Fruit fly (Drosophila melanogaster) whole organism, embryonic: ENCODE measurements around the gene Cpr12A.

Experiments
- Atf3 ChIP-seq: fragments of 200-800 bp; sonication (Bioruptor generic); optimal IDR thresholded peaks from 3 replicates; lab custom pipeline; 2016; ENCODE audit warnings: missing biosample characterization, missing genetic modification characterization
- CG11247 ChIP-seq: fragments of 200-800 bp; sonication (Bioruptor generic); IDR thresholded peaks from 2 replicates; pipeline ENCODE4 v1.3.6; 2022; ENCODE audit warnings: missing biosample characterization, missing genetic modification characterization
- CG12659 ChIP-seq: fragments of 200-800 bp; sonication (Bioruptor generic); optimal IDR thresholded peaks from 3 replicates; lab custom pipeline; 2017; ENCODE audit warnings: mild to moderate bottlenecking, missing biosample characterization, missing genetic modification reagents, missing genetic modification characterization
- CG12769 ChIP-seq: fragments of 200-800 bp; sonication (Bioruptor generic); optimal IDR thresholded peaks from 2 replicates; lab custom pipeline; 2019; ENCODE audit warnings: missing biosample characterization, mild to moderate bottlenecking, missing genetic modification characterization, moderate library complexity
- CG13123 ChIP-seq: fragments of 200-800 bp; sonication (Bioruptor generic); optimal IDR thresholded peaks from 2 replicates; lab custom pipeline; 2016; ENCODE audit warnings: missing biosample characterization, missing genetic modification characterization
- CG15269 ChIP-seq: fragments of 200-800 bp; sonication (Bioruptor generic); optimal IDR thresholded peaks from 2 replicates; lab custom pipeline; 2018; ENCODE audit warnings: missing biosample characterization, mild to moderate bottlenecking, missing genetic modification characterization, moderate library complexity
- CG15514 ChIP-seq: fragments of 200-800 bp; sonication (Bioruptor generic); optimal IDR thresholded peaks from 3 replicates; lab custom pipeline; 2017; ENCODE audit warnings: missing biosample characterization, missing genetic modification characterization, mild to moderate bottlenecking, moderate library complexity, missing genetic modification reagents
- CG17359 ChIP-seq: fragments of 200-800 bp; sonication (Bioruptor generic); optimal IDR thresholded peaks from 3 replicates; lab custom pipeline; 2018; ENCODE audit warnings: missing biosample characterization, mild to moderate bottlenecking, missing genetic modification characterization, moderate library complexity
- CG18011 ChIP-seq: fragments of 200-800 bp; sonication (Bioruptor generic); optimal IDR thresholded peaks from 2 replicates; lab custom pipeline; 2017; ENCODE audit warnings: missing biosample characterization, missing genetic modification characterization, mild to moderate bottlenecking, moderate library complexity, missing genotype
- CG18619 ChIP-seq: fragments of 200-800 bp; sonication (Bioruptor generic); optimal IDR thresholded peaks from 3 replicates; lab custom pipeline; 2017; ENCODE audit warnings: missing biosample characterization, mild to moderate bottlenecking, missing genetic modification characterization
- CG2678 ChIP-seq: fragments of 200-800 bp; sonication (Bioruptor generic); optimal IDR thresholded peaks from 3 replicates; lab custom pipeline; 2019; ENCODE audit warnings: missing biosample characterization, mild to moderate bottlenecking, missing genetic modification characterization, moderate library complexity
- CG30403 ChIP-seq: fragments of 200-800 bp; sonication (Bioruptor generic); optimal IDR thresholded peaks from 3 replicates; lab custom pipeline; 2016; ENCODE audit warnings: missing biosample characterization, missing genetic modification characterization
- CG3163 ChIP-seq: fragments of 200-800 bp; sonication (Bioruptor generic); optimal IDR thresholded peaks from 3 replicates; lab custom pipeline; 2016; ENCODE audit warnings: missing biosample characterization, missing genetic modification characterization
- CG3407 ChIP-seq: fragments of 200-800 bp; sonication (Bioruptor generic); optimal IDR thresholded peaks from 2 replicates; lab custom pipeline; 2018; ENCODE audit warnings: missing biosample characterization, mild to moderate bottlenecking, missing genetic modification characterization
- CG3847 ChIP-seq: fragments of 200-800 bp; sonication (Bioruptor generic); IDR thresholded peaks from 2 replicates; pipeline ENCODE4 v1.3.6; 2022; ENCODE audit warnings: missing biosample characterization, missing genetic modification characterization
- CG42726 ChIP-seq: fragments of 200-800 bp; sonication (Bioruptor generic); IDR thresholded peaks from 2 replicates; pipeline ENCODE4 v1.3.6; 2022; ENCODE audit warnings: missing biosample characterization, missing genetic modification characterization; ENCODE audit not compliant: partially characterized antibody
- CG4707 ChIP-seq: fragments of 200-800 bp; sonication (Bioruptor generic); optimal IDR thresholded peaks from 2 replicates; lab custom pipeline; 2018; ENCODE audit warnings: missing biosample characterization, mild to moderate bottlenecking, missing genetic modification characterization, moderate library complexity
- CG6175 ChIP-seq: fragments of 200-800 bp; sonication (Bioruptor generic); IDR thresholded peaks from 3 replicates; pipeline ENCODE4 v1.3.6; 2022; ENCODE audit warnings: missing biosample characterization, missing genetic modification characterization
- CG7745 ChIP-seq: fragments of 200-800 bp; sonication (Bioruptor generic); optimal IDR thresholded peaks from 2 replicates; lab custom pipeline; 2018; ENCODE audit warnings: missing biosample characterization, mild to moderate bottlenecking, missing genetic modification characterization, moderate library complexity
- CG8944 ChIP-seq: fragments of 200-800 bp; sonication (Bioruptor generic); optimal IDR thresholded peaks from 3 replicates; lab custom pipeline; 2016; ENCODE audit warnings: missing biosample characterization, missing genetic modification characterization
- D19B ChIP-seq: fragments of 200-800 bp; sonication (Bioruptor generic); optimal IDR thresholded peaks from 2 replicates; lab custom pipeline; 2017; ENCODE audit warnings: missing biosample characterization, mild to moderate bottlenecking, missing genetic modification characterization
- E2f1 ChIP-seq: fragments of 200-800 bp; sonication (Bioruptor generic); IDR thresholded peaks from 2 replicates; pipeline ENCODE4 v1.3.6; 2022; ENCODE audit warnings: missing biosample characterization, missing genetic modification characterization
- Fer3 ChIP-seq: fragments of 200-800 bp; sonication (Bioruptor generic); optimal IDR thresholded peaks from 2 replicates; lab custom pipeline; 2018; ENCODE audit warnings: missing biosample characterization, mild to moderate bottlenecking, missing genetic modification characterization, moderate library complexity
- GATAe ChIP-seq: fragments of 200-800 bp; sonication (Bioruptor generic); conservative IDR thresholded peaks from 2 replicates; pipeline ENCODE4 v1.3.6; 2022; ENCODE audit warnings: missing biosample characterization, missing genetic modification characterization
- Gsc ChIP-seq: fragments of 200-800 bp; sonication (Bioruptor generic); IDR thresholded peaks from 2 replicates; pipeline ENCODE4 v1.3.6; 2022; ENCODE audit warnings: missing biosample characterization, missing genetic modification characterization
- Hr39 ChIP-seq: fragments of >200 bp; optimal IDR thresholded peaks from 2 replicates; lab custom pipeline; 2017
- Lhr ChIP-seq: fragments of 200-800 bp; sonication (Bioruptor generic); optimal IDR thresholded peaks from 3 replicates; lab custom pipeline; 2017; ENCODE audit warnings: mild to moderate bottlenecking, missing biosample characterization, missing genetic modification reagents, missing genetic modification characterization
- Med ChIP-seq: fragments of 200-800 bp; sonication (Bioruptor generic); peaks from one replicate; lab custom pipeline; 2016; ENCODE audit warnings: missing biosample characterization, missing genetic modification characterization, mild to moderate bottlenecking, inconsistent platforms, moderate library complexity
- NC2α ChIP-seq: fragments of 200-800 bp; sonication (Bioruptor generic); optimal IDR thresholded peaks from 2 replicates; lab custom pipeline; 2016; ENCODE audit warnings: missing biosample characterization, missing genetic modification characterization
- Vsx1 ChIP-seq: fragments of 200-800 bp; sonication (Bioruptor generic); optimal IDR thresholded peaks from 2 replicates; lab custom pipeline; 2017; ENCODE audit warnings: missing biosample characterization, mild to moderate bottlenecking, missing genetic modification characterization, missing genetic modification reagents
- ac ChIP-seq: fragments of 200-800 bp; sonication (Bioruptor generic); optimal IDR thresholded peaks from 3 replicates; lab custom pipeline; 2017; ENCODE audit warnings: missing biosample characterization, mild to moderate bottlenecking, missing genetic modification characterization
- ap ChIP-seq: fragments of 200-800 bp; sonication (Bioruptor generic); IDR thresholded peaks from 2 replicates; pipeline ENCODE4 v1.3.6; 2022; ENCODE audit warnings: missing biosample characterization, missing genetic modification characterization
- ara ChIP-seq: fragments of 200-800 bp; sonication (Bioruptor generic); IDR thresholded peaks from 2 replicates; pipeline ENCODE4 v1.3.6; 2022; ENCODE audit warnings: missing biosample characterization, missing genetic modification characterization
- caup ChIP-seq: fragments of 200-800 bp; sonication (Bioruptor generic); optimal IDR thresholded peaks from 3 replicates; lab custom pipeline; 2017; ENCODE audit warnings: missing biosample characterization, mild to moderate bottlenecking, missing genetic modification characterization, moderate library complexity; ENCODE audit not compliant: severe bottlenecking
- chm ChIP-seq: fragments of 200-800 bp; sonication (Bioruptor generic); IDR thresholded peaks from 2 replicates; pipeline ENCODE4 v1.3.6; 2022; ENCODE audit warnings: missing biosample characterization, missing genetic modification characterization
- cwo ChIP-seq: fragments of 200-800 bp; sonication (Bioruptor generic); optimal IDR thresholded peaks from 3 replicates; lab custom pipeline; 2017; ENCODE audit warnings: missing biosample characterization, missing genetic modification characterization, mild to moderate bottlenecking, moderate library complexity, missing genetic modification reagents
- dysf ChIP-seq: fragments of 200-800 bp; sonication (Bioruptor generic); IDR thresholded peaks from 3 replicates; pipeline ENCODE4 v1.3.6; 2022; ENCODE audit warnings: missing biosample characterization, missing genetic modification characterization
- esg ChIP-seq: fragments of 200-800 bp; sonication (Bioruptor generic); conservative IDR thresholded peaks from 2 replicates; pipeline ENCODE4 v1.3.6; 2022; ENCODE audit warnings: missing biosample characterization, missing genetic modification characterization
- eyg ChIP-seq: fragments of 200-800 bp; sonication (Bioruptor generic); optimal IDR thresholded peaks from 3 replicates; lab custom pipeline; 2016; ENCODE audit warnings: missing biosample characterization, missing genetic modification characterization
- gcm ChIP-seq: fragments of 200-800 bp; sonication (Bioruptor generic); optimal IDR thresholded peaks from 2 replicates; lab custom pipeline; 2019; ENCODE audit warnings: missing biosample characterization, mild to moderate bottlenecking, missing genetic modification characterization, moderate library complexity
- hkb ChIP-seq, 2 experiments: fragments of 200-800 bp in 1 of 2; fragments of >200 bp in 1 of 2; sonication (Bioruptor generic) in 1 of 2; IDR thresholded peaks in 1 of 2; optimal IDR thresholded peaks in 1 of 2; 2 replicates each; pipeline versions ENCODE4 v1.3.6 to Lab custom; 2017 to 2022; ENCODE audit warnings: missing biosample characterization in 1 of 2, missing genetic modification characterization in 1 of 2
- ind ChIP-seq: fragments of 200-800 bp; sonication (Bioruptor generic); optimal IDR thresholded peaks from 3 replicates; lab custom pipeline; 2016; ENCODE audit warnings: missing biosample characterization, missing genetic modification characterization
- lola ChIP-seq, 3 experiments: fragments of >200 bp in 2 of 3; fragments of 200-800 bp in 1 of 3; sonication (Bioruptor generic) in 1 of 3; optimal IDR thresholded peaks; 2 replicates each; lab custom pipeline; 2017 to 2019; ENCODE audit warnings: missing biosample characterization in 3 of 3, missing genetic modification characterization in 3 of 3, mild to moderate bottlenecking in 1 of 3, moderate library complexity in 1 of 3
- pzg ChIP-seq: fragments of 200-800 bp; sonication (Bioruptor generic); optimal IDR thresholded peaks from 3 replicates; lab custom pipeline; 2018; ENCODE audit warnings: missing biosample characterization, mild to moderate bottlenecking, missing genetic modification characterization, moderate library complexity
- sd ChIP-seq: fragments of 200-800 bp; sonication (Bioruptor generic); optimal IDR thresholded peaks from 3 replicates; lab custom pipeline; 2018; ENCODE audit warnings: missing biosample characterization, mild to moderate bottlenecking, missing genetic modification characterization, moderate library complexity
- slp2 ChIP-seq: fragments of 200-800 bp; sonication (Bioruptor generic); optimal IDR thresholded peaks from 2 replicates; lab custom pipeline; 2016; ENCODE audit warnings: missing biosample characterization, missing genetic modification characterization
- tgo ChIP-seq: fragments of 200-800 bp; sonication (Bioruptor generic); IDR thresholded peaks from 3 replicates; pipeline ENCODE4 v1.3.6; 2022; ENCODE audit warnings: missing biosample characterization, missing genetic modification characterization
- tio ChIP-seq: fragments of 200-800 bp; sonication (Bioruptor generic); optimal IDR thresholded peaks from 2 replicates; lab custom pipeline; 2017; ENCODE audit warnings: missing biosample characterization, missing genetic modification characterization, inconsistent platforms
- zen ChIP-seq: fragments of 200-800 bp; sonication (Bioruptor generic); optimal IDR thresholded peaks from 3 replicates; lab custom pipeline; 2018; ENCODE audit warnings: missing biosample characterization, mild to moderate bottlenecking, missing genetic modification characterization, moderate library complexity
- zf30C ChIP-seq: fragments of 200-800 bp; sonication (Bioruptor generic); optimal IDR thresholded peaks from 3 replicates; lab custom pipeline; 2018; ENCODE audit warnings: missing biosample characterization, mild to moderate bottlenecking, missing genetic modification characterization

The Cpr12A gene

DNA sequence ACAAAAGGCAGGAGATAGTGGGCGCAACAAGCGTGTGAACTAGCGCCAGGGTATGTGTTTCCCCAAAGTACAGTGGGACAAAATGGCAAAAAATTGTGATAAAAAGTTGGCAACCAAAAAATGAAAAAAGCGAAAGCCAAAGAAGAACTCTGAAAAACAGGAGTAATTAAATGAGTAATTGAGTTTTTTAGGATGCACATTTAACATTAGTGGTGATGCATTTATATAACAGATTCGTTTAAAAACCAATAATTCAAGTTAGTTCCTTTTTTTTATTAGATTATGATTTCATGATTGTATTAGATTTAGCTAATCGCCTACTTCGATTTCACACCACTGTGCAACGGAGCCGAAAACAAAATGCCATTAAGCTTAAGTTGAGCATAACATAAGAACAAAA is 28.9 kb downstream of the Cpr12A start (continued):
- peak; percentile 51 for TF ChIP-seq esg (GFP tag; lab: Robert Waterston, UW)
- no peak for TF ChIP-seq zen (tag; lab: Kevin White, UChicago)
- TF ChIP-seq CG2678 (tag; lab: Kevin White, UChicago): peak; percentile 75
- no peak for TF ChIP-seq eyg (GFP tag; lab: Kevin White, UChicago)
- no peak for TF ChIP-seq CG4707 (GFP tag; lab: Kevin White, UChicago)
- TF ChIP-seq tio (GFP tag; lab: Kevin White, UChicago): peak; percentile 60
- TF ChIP-seq CG18619 (GFP tag; lab: Kevin White, UChicago): peak; percentile 49
- TF ChIP-seq Gsc (GFP tag; lab: Robert Waterston, UW): no peak
- TF ChIP-seq ac (GFP tag; lab: Kevin White, UChicago): no peak
- no peak for TF ChIP-seq hkb (optimal IDR thresholded peaks at IDR 0.05; lab: Kevin White, UChicago)
- TF ChIP-seq hkb (GFP tag; IDR thresholded peaks at IDR 0.05; lab: Robert Waterston, UW): peak; percentile 41; the same call in 1 of the 2 replicates
- no peak for TF ChIP-seq zf30C (GFP tag; lab: Kevin White, UChicago)
- TF ChIP-seq ap (GFP tag; lab: Robert Waterston, UW): 0 out of 2 replicates have a peak, but pooled peaks have one; percentile 18
- TF ChIP-seq CG17359: peak; percentile 47
- no peak for TF ChIP-seq CG7745 (tag; lab: Kevin White, UChicago)
- TF ChIP-seq CG18011 (GFP tag; lab: Kevin White, UChicago): no peak
- no peak for TF ChIP-seq chm (GFP tag; lab: Robert Waterston, UW)
- TF ChIP-seq gcm: peak; percentile 37
- TF ChIP-seq CG15514 (GFP tag; lab: Kevin White, UChicago): peak; percentile 35
- peak in 1 of 3 experiments; percentile 70 for TF ChIP-seq lola (GFP tag; optimal IDR thresholded peaks at IDR 0.05; lab: Kevin White, UChicago)
- peak; percentile 18 for TF ChIP-seq CG12659 (GFP tag; lab: Kevin White, UChicago)
- TF ChIP-seq CG11247: no peak
- peak; percentile 59 for TF ChIP-seq dysf (GFP tag; lab: Robert Waterston, UW)
- no peak for TF ChIP-seq GATAe (GFP tag; lab: Robert Waterston, UW)
- peak; percentile 44; the same call in 1 of the 2 replicates for TF ChIP-seq ara (GFP tag; lab: Robert Waterston, UW)
- TF ChIP-seq CG6175 (GFP tag; lab: Robert Waterston, UW): no peak
- no peak for TF ChIP-seq slp2 (GFP tag; lab: Kevin White, UChicago)
- peak; percentile 5 for TF ChIP-seq CG3407 (GFP tag; lab: Kevin White, UChicago)
- TF ChIP-seq Hr39: no peak
- peak; percentile 3 for TF ChIP-seq CG3163
- peak; percentile 45 for TF ChIP-seq Vsx1 (GFP tag; lab: Kevin White, UChicago)
- TF ChIP-seq pzg (GFP tag; lab: Kevin White, UChicago): no peak
- TF ChIP-seq CG8944 (GFP tag; lab: Kevin White, UChicago): peak; percentile 57
- TF ChIP-seq CG15269 (tag; lab: Kevin White, UChicago): peak; percentile 63
- no peak for TF ChIP-seq Lhr
- peak; percentile 14 for TF ChIP-seq Atf3 (GFP tag; lab: Kevin White, UChicago)
- TF ChIP-seq CG42726 (GFP tag; lab: Robert Waterston, UW): no peak
- TF ChIP-seq cwo (GFP tag; lab: Kevin White, UChicago): peak; percentile 24
- TF ChIP-seq tgo (GFP tag; lab: Robert Waterston, UW): peak; percentile 44; the same call in 2 of the 3 replicates
- TF ChIP-seq NC2α (GFP tag; lab: Kevin White, UChicago): no peak
- peak; percentile 64 for TF ChIP-seq CG30403 (GFP tag; lab: Kevin White, UChicago)
- TF ChIP-seq CG13123 (GFP tag; lab: Kevin White, UChicago): no peak
- TF ChIP-seq Fer3: peak; percentile 23
- peak; percentile 32; the same call in 1 of the 2 replicates for TF ChIP-seq CG3847 (GFP tag; lab: Robert Waterston, UW)
- peak; percentile 49 for TF ChIP-seq E2f1 (GFP tag; lab: Robert Waterston, UW)
- TF ChIP-seq Med (GFP tag; lab: Kevin White, UChicago): peak; percentile 88
- peak; percentile 31 for TF ChIP-seq caup (GFP tag; lab: Kevin White, UChicago)
- TF ChIP-seq CG12769 (tag; lab: Kevin White, UChicago): no peak
- peak; percentile 49 for TF ChIP-seq ind (GFP tag; lab: Kevin White, UChicago)
- TF ChIP-seq D19B (GFP tag; lab: Kevin White, UChicago): peak; percentile 20
- no peak for TF ChIP-seq sd (tag; lab: Kevin White, UChicago)
